Worm (Caenorhabditis elegans): ENCODE data around the gene pitr-1.

Gene pitr-1

DNA sequence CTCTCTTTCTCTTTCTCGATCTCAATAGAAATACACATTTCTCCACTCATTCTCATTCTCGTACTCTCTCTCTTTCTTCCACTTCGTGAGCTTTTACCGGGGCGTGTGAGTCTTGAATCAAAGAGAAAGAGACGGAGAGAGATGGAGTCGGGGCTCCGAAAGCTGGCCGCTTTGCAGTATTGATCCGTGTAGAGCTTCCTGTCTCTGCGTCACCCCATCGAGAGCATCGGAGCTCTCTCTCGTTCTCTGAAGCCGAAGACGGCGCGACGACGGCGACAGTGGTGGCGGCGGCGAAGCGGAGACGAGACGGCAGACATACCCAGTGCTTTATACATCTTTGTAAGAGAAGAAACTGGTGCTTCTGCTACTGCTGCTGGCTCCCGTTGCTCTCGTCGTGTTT lies 8.2 kb downstream of the pitr-1 start (continued):
- no peak for TF ChIP-seq somi-1 (GFP tag; optimal IDR thresholded peaks at IDR 0.05)
- no peak for TF ChIP-seq lin-26 (GFP tag; IDR thresholded peaks at IDR 0.05)
- no peak for TF ChIP-seq madf-6 (GFP tag; IDR thresholded peaks at IDR 0.05)
- TF ChIP-seq nfyb-1 (GFP tag; IDR thresholded peaks at IDR 0.05), result peak; percentile 73
- TF ChIP-seq F49E8.2 (tag; optimal IDR thresholded peaks at IDR 0.05; ENCODE audit: insufficient read depth), result no peak
- no peak for TF ChIP-seq dpl-1 (GFP tag; optimal IDR thresholded peaks at IDR 0.05)
- TF ChIP-seq F23B12.7 (tag; optimal IDR thresholded peaks at IDR 0.05; ENCODE audit: insufficient read depth), result no peak
- TF ChIP-seq ztf-22 (GFP tag; optimal IDR thresholded peaks at IDR 0.05), result no peak
- TF ChIP-seq Y67H2A.10 (GFP tag; conservative IDR thresholded peaks at IDR 0.05), result no peak
- TF ChIP-seq mel-28 (tag; optimal IDR thresholded peaks at IDR 0.05; ENCODE audit: borderline replicate concordance), result no peak
- no peak for TF ChIP-seq snpc-3.4 (tag; optimal IDR thresholded peaks at IDR 0.05)
- no peak for TF ChIP-seq B0035.1 (tag; optimal IDR thresholded peaks at IDR 0.05)
- no peak for TF ChIP-seq aptf-2 (GFP tag; conservative IDR thresholded peaks at IDR 0.05)
- TF ChIP-seq attf-5 (GFP tag; optimal IDR thresholded peaks at IDR 0.05), result peak; percentile 48
- no peak for TF ChIP-seq D2030.7 (GFP tag; IDR thresholded peaks at IDR 0.05)
- no peak for TF ChIP-seq sea-2 (GFP tag; IDR thresholded peaks at IDR 0.05)
- peak in 1 of 3 experiments; percentile 45 for TF ChIP-seq lin-35 (GFP tag; optimal IDR thresholded peaks at IDR 0.05)
- no peak for TF ChIP-seq bed-1 (GFP tag; IDR thresholded peaks at IDR 0.05)
- TF ChIP-seq C06A6.2 (GFP tag; conservative IDR thresholded peaks at IDR 0.05), result no peak
- 0 out of 2 replicates have a peak, but pooled peaks have one; percentile 20 for TF ChIP-seq F33H1.4 (GFP tag; IDR thresholded peaks at IDR 0.05)
- TF ChIP-seq F57C9.4 (tag; optimal IDR thresholded peaks at IDR 0.05), result no peak
- TF ChIP-seq madf-8 (GFP tag; conservative IDR thresholded peaks at IDR 0.05), result no peak
- no peak for TF ChIP-seq snpc-1.3 (tag; optimal IDR thresholded peaks at IDR 0.05; ENCODE audit: insufficient read depth)
- no peak for TF ChIP-seq lir-1 (GFP tag; conservative IDR thresholded peaks at IDR 0.05)
- TF ChIP-seq B0261.1 (tag; optimal IDR thresholded peaks at IDR 0.05), result no peak
- no peak for TF ChIP-seq Y56A3A.18 (GFP tag; IDR thresholded peaks at IDR 0.05)
- TF ChIP-seq madf-10 (tag; optimal IDR thresholded peaks at IDR 0.05), result peak; percentile 94
- TF ChIP-seq die-1 (tag; optimal IDR thresholded peaks at IDR 0.05), result no peak
- no peak for TF ChIP-seq unc-130 (GFP tag; optimal IDR thresholded peaks at IDR 0.05)
- TF ChIP-seq ceh-27 (GFP tag; optimal IDR thresholded peaks at IDR 0.05), result peak; percentile 58
- no peak for TF ChIP-seq T26A5.8 (tag; optimal IDR thresholded peaks at IDR 0.05)
- no peak for TF ChIP-seq Y79H2A.3 (GFP tag; conservative IDR thresholded peaks at IDR 0.05)
- no peak for TF ChIP-seq dox-1 (GFP tag; IDR thresholded peaks at IDR 0.05)
- TF ChIP-seq rec-8 (tag; optimal IDR thresholded peaks at IDR 0.05), result no peak
- TF ChIP-seq mes-4 (tag; optimal IDR thresholded peaks at IDR 0.05), result no peak
- no peak for TF ChIP-seq ztf-6 (GFP tag; IDR thresholded peaks at IDR 0.05)
- TF ChIP-seq attf-6 (GFP tag; IDR thresholded peaks at IDR 0.05), result no peak
- peak; percentile 98 for TF ChIP-seq zfh-2 (GFP tag; conservative IDR thresholded peaks at IDR 0.05)
- no peak for TF ChIP-seq ama-1 (optimal IDR thresholded peaks at IDR 0.05)
- TF ChIP-seq ama-1 (GFP tag; optimal IDR thresholded peaks at IDR 0.05), result no peak
- TF ChIP-seq chd-7 (tag; optimal IDR thresholded peaks at IDR 0.05), result peak; percentile 50
- TF ChIP-seq egl-18 (GFP tag; IDR thresholded peaks at IDR 0.05), result no peak
- TF ChIP-seq F10E7.11 (tag; optimal IDR thresholded peaks at IDR 0.05), result no peak
- TF ChIP-seq hlh-12 (tag; optimal IDR thresholded peaks at IDR 0.05), result no peak
- no peak for TF ChIP-seq madf-3 (GFP tag; IDR thresholded peaks at IDR 0.05)
- no peak for TF ChIP-seq mxl-1 (tag; optimal IDR thresholded peaks at IDR 0.05)
- TF ChIP-seq F55B11.4 (tag; optimal IDR thresholded peaks at IDR 0.05; ENCODE audit: borderline replicate concordance, insufficient read depth), result no peak
- 0 out of 2 replicates have a peak, but pooled peaks have one; percentile 24 for TF ChIP-seq pbrm-1 (GFP tag; IDR thresholded peaks at IDR 0.05)
- TF ChIP-seq egl-44 (GFP tag; IDR thresholded peaks at IDR 0.05), result no peak

All from whole organism, young adult.